Worm (Caenorhabditis elegans) whole organism, L3 larva: Measurements from ENCODE around the gene acc-3.
A peak's percentile ranks its signal among the peaks of the same experiment; 100 is the strongest.

Experiments used
- R02D3.7 ChIP-seq: fragments of 150-350 bp; optimal IDR thresholded peaks from 2 replicates; lab custom pipeline; 2014; ENCODE audit warnings: missing biosample characterization, missing genetic modification characterization
- ZK546.5 ChIP-seq: sonication (generic microtip); optimal IDR thresholded peaks from 2 replicates; lab custom pipeline; 2017; ENCODE audit warnings: missing biosample characterization, missing genetic modification characterization
- ama-1 ChIP-seq: fragments of 150-350 bp; optimal IDR thresholded peaks from 2 replicates; lab custom pipeline; 2018
- ceh-16 ChIP-seq: sonication (generic microtip); optimal IDR thresholded peaks from 2 replicates; lab custom pipeline; 2017; ENCODE audit warnings: missing biosample characterization, missing genetic modification characterization
- ceh-28 ChIP-seq: fragments of 150-350 bp; optimal IDR thresholded peaks from 2 replicates; lab custom pipeline; 2014; ENCODE audit warnings: missing biosample characterization, missing genetic modification reagents, missing genetic modification characterization
- egl-27 ChIP-seq: sonication (generic microtip); optimal IDR thresholded peaks from 4 replicates; lab custom pipeline; 2017; ENCODE audit warnings: missing biosample characterization, missing genetic modification reagents, missing genetic modification characterization
- egl-5 ChIP-seq: fragments of 150-350 bp; optimal IDR thresholded peaks from 2 replicates; lab custom pipeline; 2017; ENCODE audit warnings: missing biosample characterization, missing genetic modification reagents, missing genetic modification characterization, inconsistent platforms
- elt-1 ChIP-seq: fragments of 150-350 bp; optimal IDR thresholded peaks from 2 replicates; lab custom pipeline; 2014; ENCODE audit warnings: missing biosample characterization, missing genetic modification characterization
- elt-2 ChIP-seq: sonication (generic microtip); optimal IDR thresholded peaks from 2 replicates; lab custom pipeline; 2016; ENCODE audit warnings: missing genetic modification reagents, mild to moderate bottlenecking, missing genetic modification characterization, missing compliant biosample characterization
- eor-1 ChIP-seq, 2 experiments: fragments of 150-350 bp; optimal IDR thresholded peaks; 2 replicates each; lab custom pipeline; 2014 to 2018; ENCODE audit warnings: missing biosample characterization in 2 of 2, missing genetic modification characterization in 2 of 2
- fkh-10 ChIP-seq: sonication (generic microtip); optimal IDR thresholded peaks from 2 replicates; lab custom pipeline; 2017; ENCODE audit warnings: missing biosample characterization, missing genetic modification reagents, missing genetic modification characterization
- fkh-2 ChIP-seq: fragments of 150-350 bp; optimal IDR thresholded peaks from 2 replicates; lab custom pipeline; 2014; ENCODE audit warnings: missing biosample characterization, missing genetic modification reagents, missing genetic modification characterization
- fos-1 ChIP-seq: fragments of 150-350 bp; optimal IDR thresholded peaks from 2 replicates; lab custom pipeline; 2014; ENCODE audit warnings: missing biosample characterization, missing genetic modification characterization
- jun-1 ChIP-seq: fragments of 150-350 bp; optimal IDR thresholded peaks from 2 replicates; lab custom pipeline; 2014; ENCODE audit warnings: missing biosample characterization, missing genetic modification reagents, missing genetic modification characterization
- lin-15B ChIP-seq: fragments of 150-350 bp; optimal IDR thresholded peaks from 2 replicates; lab custom pipeline; 2014; ENCODE audit warnings: missing biosample characterization, missing genetic modification characterization
- lin-39 ChIP-seq: fragments of 150-350 bp; optimal IDR thresholded peaks from 2 replicates; lab custom pipeline; 2018; ENCODE audit warnings: missing biosample characterization, missing genetic modification reagents, missing genetic modification characterization
- mdl-1 ChIP-seq: fragments of 150-350 bp; optimal IDR thresholded peaks from 2 replicates; lab custom pipeline; 2014; ENCODE audit warnings: missing biosample characterization, missing genetic modification characterization
- mml-1 ChIP-seq: fragments of 150-350 bp; sonication (generic microtip); optimal IDR thresholded peaks from 3 replicates; lab custom pipeline; 2014; ENCODE audit warnings: missing biosample characterization, missing genetic modification characterization
- nfya-1 ChIP-seq: sonication (generic microtip); optimal IDR thresholded peaks from 2 replicates; lab custom pipeline; 2017; ENCODE audit warnings: missing genetic modification characterization, mild to moderate bottlenecking, missing compliant biosample characterization, antibody characterized with exemption, moderate library complexity; ENCODE audit not compliant: insufficient read depth
- nhr-12 ChIP-seq: fragments of 150-350 bp; optimal IDR thresholded peaks from 2 replicates; lab custom pipeline; 2014; ENCODE audit warnings: missing biosample characterization, missing genetic modification characterization
- nhr-23 ChIP-seq: fragments of 150-350 bp; optimal IDR thresholded peaks from 2 replicates; lab custom pipeline; 2014; ENCODE audit warnings: missing biosample characterization, missing genetic modification reagents, missing genetic modification characterization
- nhr-237 ChIP-seq: fragments of 150-350 bp; optimal IDR thresholded peaks from 2 replicates; lab custom pipeline; 2014; ENCODE audit warnings: missing biosample characterization, missing genetic modification characterization
- nhr-28 ChIP-seq: fragments of 150-350 bp; optimal IDR thresholded peaks from 2 replicates; lab custom pipeline; 2014; ENCODE audit warnings: missing biosample characterization, missing genetic modification characterization
- nhr-43 ChIP-seq: sonication (generic microtip); optimal IDR thresholded peaks from 2 replicates; lab custom pipeline; 2016; ENCODE audit warnings: mild to moderate bottlenecking, missing genetic modification characterization, missing compliant biosample characterization; ENCODE audit not compliant: poor library complexity, severe bottlenecking
- nhr-67 ChIP-seq: fragments of 150-350 bp; optimal IDR thresholded peaks from 2 replicates; lab custom pipeline; 2014; ENCODE audit warnings: missing biosample characterization, missing genetic modification characterization
- nhr-76 ChIP-seq: fragments of 150-350 bp; sonication (generic microtip); optimal IDR thresholded peaks from 5 replicates; lab custom pipeline; 2014; ENCODE audit warnings: missing biosample characterization, missing genetic modification characterization
- pha-4 ChIP-seq: fragments of 150-350 bp; optimal IDR thresholded peaks from 2 replicates; lab custom pipeline; 2014; ENCODE audit warnings: missing biosample characterization, missing genetic modification reagents, missing genetic modification characterization
- pqm-1 ChIP-seq: fragments of 150-350 bp; optimal IDR thresholded peaks from 2 replicates; lab custom pipeline; 2017; ENCODE audit warnings: missing biosample characterization, missing genetic modification characterization, inconsistent platforms
- snpc-4 ChIP-seq: fragments of 150-350 bp; optimal IDR thresholded peaks from 2 replicates; lab custom pipeline; 2014; ENCODE audit warnings: missing biosample characterization, missing genetic modification characterization
- zag-1 ChIP-seq: fragments of 150-350 bp; optimal IDR thresholded peaks from 2 replicates; lab custom pipeline; 2014; ENCODE audit warnings: missing biosample characterization, missing genetic modification characterization
- ztf-11 ChIP-seq: fragments of 150-350 bp; optimal IDR thresholded peaks from 2 replicates; lab custom pipeline; 2014; ENCODE audit warnings: missing biosample characterization, missing genetic modification characterization
- ztf-4 ChIP-seq: fragments of 150-350 bp; optimal IDR thresholded peaks from 2 replicates; lab custom pipeline; 2014; ENCODE audit warnings: missing biosample characterization, missing genetic modification characterization

The acc-3 gene

DNA sequence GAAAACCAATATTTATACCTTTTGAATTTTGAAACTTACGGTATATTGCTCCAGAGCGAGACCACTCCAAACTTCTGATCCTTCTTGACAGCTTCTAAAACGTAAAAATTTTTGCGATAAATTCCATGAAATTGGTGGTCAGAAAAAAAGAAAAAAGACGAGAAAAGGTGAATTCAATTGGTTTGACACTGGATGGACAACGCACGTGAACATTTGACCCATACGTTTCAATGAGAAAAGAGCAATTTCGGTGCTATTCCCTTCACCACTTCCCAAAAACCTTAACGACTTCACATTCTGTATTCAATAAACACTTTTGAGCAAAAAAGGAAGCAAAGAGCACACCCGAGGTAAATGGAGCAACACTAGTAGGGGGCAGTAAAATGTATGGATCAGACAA, at the start of gene acc-3:
acc-3 (minus strand) TSS at position 101 of the 400 bp plus-strand sequence.
- TF ChIP-seq fkh-2 (no peak), nhr-237 (tag; lab: Kevin White, UChicago) (no peak), ZK546.5 (no peak), fos-1 (tag; lab: Kevin White, UChicago) (no peak), jun-1 (tag; lab: Kevin White, UChicago) (no peak), nhr-23 (tag; lab: Kevin White, UChicago) (no peak), lin-15B (tag; lab: Kevin White, UChicago) (no peak), eor-1 (tag; optimal IDR thresholded peaks at IDR 0.05; lab: Kevin White, UChicago) (no peak), ceh-16 (tag; lab: Kevin White, UChicago) (no peak), nhr-28 (no peak), mdl-1 (tag; lab: Kevin White, UChicago) (no peak)

DNA sequence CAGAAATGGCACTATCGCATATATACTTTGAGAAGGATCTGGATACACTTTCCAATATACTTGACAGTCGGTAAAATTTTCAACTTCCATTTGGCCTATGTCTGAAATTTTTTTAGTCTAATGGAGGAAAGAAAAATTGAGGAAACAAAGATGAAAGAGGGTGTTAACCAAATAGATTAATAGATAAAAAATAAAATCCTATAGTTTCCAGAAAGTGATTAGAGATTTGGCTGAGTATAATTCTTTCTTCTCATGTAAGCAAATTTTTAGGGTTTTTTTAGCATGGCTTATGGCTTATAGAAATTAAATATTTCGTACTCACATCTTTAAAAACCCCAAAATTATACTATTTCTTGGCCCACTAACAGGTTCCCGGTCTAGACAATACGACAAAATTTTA, 42.6 kb upstream of the acc-3 start, which contains the start of gene npr-1:
npr-1 (minus strand) TSS at position 101 of the 400 bp plus-strand sequence.
- TF ChIP-seq nhr-237 (tag; lab: Kevin White, UChicago) (no peak), egl-27 (no peak), nhr-28 (no peak), nhr-43 (tag; lab: Kevin White, UChicago) (no peak), nhr-67 (tag; lab: Kevin White, UChicago) (no peak)
- TF ChIP-seq, all 47 proteins: peak for 0

DNA sequence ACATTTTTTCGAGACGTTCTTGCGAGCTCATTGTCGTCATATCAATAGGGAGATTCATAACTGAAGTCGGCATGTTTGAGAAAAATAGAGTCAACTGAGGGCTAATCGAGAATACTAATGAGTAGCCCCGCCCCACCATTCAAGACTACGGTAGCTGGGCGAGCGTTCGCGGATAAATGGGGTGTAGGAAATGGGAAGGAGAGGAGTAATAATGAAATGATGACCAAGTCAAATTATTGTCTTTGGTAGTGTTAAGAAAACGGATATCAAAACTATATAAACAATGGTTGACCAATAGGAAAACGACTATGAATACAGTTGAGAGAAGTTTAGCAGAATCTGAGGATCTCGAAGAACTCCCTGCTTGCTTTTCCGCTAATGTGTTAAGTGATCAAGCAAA, 34.3 kb upstream of the acc-3 start, which contains the start of gene mls-2:
mls-2 (minus strand) TSS at position 101 of the 400 bp plus-strand sequence.
- TF ChIP-seq ama-1 (lab: Kevin White, UChicago) (no peak), mdl-1 (tag; lab: Kevin White, UChicago) (no peak), fos-1 (tag; lab: Kevin White, UChicago) (no peak), egl-5 (tag; lab: Kevin White, UChicago) (no peak), nhr-43 (tag; lab: Kevin White, UChicago) (no peak), ceh-16 (tag; lab: Kevin White, UChicago) (no peak), fkh-10 (no peak), lin-15B (tag; lab: Kevin White, UChicago) (no peak), nhr-76 (no peak)

DNA sequence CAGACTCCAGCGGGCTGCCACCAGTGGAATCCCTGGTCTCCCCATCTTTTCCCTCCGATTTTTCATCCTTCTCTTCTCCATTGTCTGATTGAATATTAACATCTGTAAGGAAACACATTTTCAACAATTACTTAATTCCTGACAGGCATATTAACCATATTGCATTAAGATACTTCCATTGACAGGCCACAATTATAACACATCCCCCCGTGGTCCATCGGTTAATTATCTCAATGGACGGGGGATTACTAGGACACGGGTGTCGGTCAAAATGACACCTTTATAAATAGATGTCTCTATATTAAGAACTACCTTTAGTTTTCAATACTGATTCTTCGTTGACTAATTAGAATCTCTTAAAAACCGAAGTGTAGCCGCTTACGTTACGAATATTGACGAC, 32.4 kb upstream of the acc-3 start:
- no peak for TF ChIP-seq pha-4 (tag; lab: Kevin White, UChicago)
- no peak for TF ChIP-seq mml-1 (tag; lab: Kevin White, UChicago)

DNA sequence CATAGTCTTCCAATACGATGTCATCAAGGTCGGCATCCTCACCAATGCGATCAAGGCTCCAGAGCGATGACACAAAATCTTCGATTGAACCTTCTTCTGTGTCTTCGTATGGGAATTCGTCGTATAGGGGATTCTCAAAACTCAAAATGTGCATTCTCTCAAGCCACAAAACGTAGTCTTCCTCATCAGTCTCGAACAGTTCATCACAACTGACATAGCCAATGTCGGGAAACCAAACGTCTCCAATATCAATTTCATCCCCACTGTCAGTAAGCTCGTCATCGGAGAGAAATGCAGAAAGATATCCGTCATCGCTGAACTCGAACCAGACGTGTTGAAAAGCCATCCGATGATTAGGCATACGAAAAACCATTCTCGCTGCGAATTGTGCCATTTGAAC, 27.4 kb upstream of the acc-3 start, which contains the start of gene C39E6.2:
C39E6.2 (minus strand) TSS at position 394 of the 400 bp plus-strand sequence.
- TF ChIP-seq ZK546.5 (no peak), R02D3.7 (no peak), ceh-28 (no peak), mdl-1 (tag; lab: Kevin White, UChicago) (no peak), nhr-237 (tag; lab: Kevin White, UChicago) (no peak), zag-1 (tag; lab: Kevin White, UChicago) (no peak), pha-4 (tag; lab: Kevin White, UChicago) (no peak), snpc-4 (tag; lab: Kevin White, UChicago) (no peak), nhr-23 (tag; lab: Kevin White, UChicago) (no peak), nfya-1 (no peak), lin-39 (tag; lab: Kevin White, UChicago) (no peak), ztf-4 (tag; lab: Kevin White, UChicago) (no peak), ztf-11 (tag; lab: Kevin White, UChicago) (no peak), nhr-43 (tag; lab: Kevin White, UChicago) (no peak), ceh-16 (tag; lab: Kevin White, UChicago) (no peak), nhr-12 (tag; lab: Kevin White, UChicago) (no peak), nhr-67 (tag; lab: Kevin White, UChicago) (no peak), lin-15B (tag; lab: Kevin White, UChicago) (no peak), elt-1 (tag; lab: Kevin White, UChicago) (no peak), egl-5 (tag; lab: Kevin White, UChicago) (no peak)

DNA sequence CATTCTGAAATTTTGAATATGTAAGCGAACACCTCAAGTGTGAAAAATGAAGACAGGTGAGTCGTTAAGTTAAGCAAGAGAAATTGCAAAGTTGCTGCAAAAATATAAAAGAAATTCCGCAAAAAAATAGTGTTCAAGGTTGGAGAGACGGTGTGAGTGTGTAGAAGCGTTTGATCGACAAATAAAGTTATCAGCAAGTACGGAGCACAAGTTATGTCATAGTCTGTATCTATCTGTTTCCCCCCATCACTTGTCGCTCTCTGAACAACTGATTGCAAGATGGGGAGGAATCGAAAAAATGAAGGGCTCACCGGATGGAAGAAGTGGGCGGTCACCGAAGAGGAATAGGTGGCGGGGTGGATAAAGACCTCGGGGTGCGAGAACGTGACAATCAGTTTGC, 21.8 kb upstream of the acc-3 start, which contains the start of gene lon-2:
lon-2 (minus strand) TSS at position 4 of the 400 bp plus-strand sequence.
- TF ChIP-seq zag-1 (tag; lab: Kevin White, UChicago) (no peak), nhr-28 (no peak), pqm-1 (tag; lab: Kevin White, UChicago) (peak; percentile 49), elt-1 (tag; lab: Kevin White, UChicago) (no peak), elt-2 (peak; percentile 52), fkh-10 (no peak), nhr-67 (tag; lab: Kevin White, UChicago) (no peak)
